Fruit fly (Drosophila melanogaster) whole organism, embryonic: Measurements from ENCODE around the gene CG2685.
A peak's percentile ranks its signal among the peaks of the same experiment; 100 is the strongest.

Experiments used
- Atf-2 ChIP-seq: fragments of 200-800 bp; sonication (Bioruptor generic); optimal IDR thresholded peaks from 2 replicates; lab custom pipeline; 2016; ENCODE audit warnings: missing biosample characterization, missing genetic modification characterization
- Awh ChIP-seq: fragments of 200-800 bp; sonication (Bioruptor generic); IDR thresholded peaks from 2 replicates; pipeline ENCODE4, ENCODE4 v1.3.6; 2022; ENCODE audit warnings: missing biosample characterization, missing genetic modification characterization
- CG10654 ChIP-seq: fragments of 200-800 bp; sonication (Bioruptor generic); optimal IDR thresholded peaks from 2 replicates; lab custom pipeline; 2016; ENCODE audit warnings: missing biosample characterization, missing genetic modification characterization
- CG11247 ChIP-seq: fragments of 200-800 bp; sonication (Bioruptor generic); IDR thresholded peaks from 2 replicates; pipeline ENCODE4 v1.3.6; 2022; ENCODE audit warnings: missing biosample characterization, missing genetic modification characterization
- CG12155 ChIP-seq: fragments of 200-800 bp; sonication (Bioruptor generic); optimal IDR thresholded peaks from 3 replicates; lab custom pipeline; 2016; ENCODE audit warnings: missing biosample characterization, missing genetic modification characterization
- CG12219 ChIP-seq: fragments of 200-800 bp; sonication (Bioruptor generic); optimal IDR thresholded peaks from 3 replicates; lab custom pipeline; 2018; ENCODE audit warnings: missing biosample characterization, mild to moderate bottlenecking, missing genetic modification characterization
- CG12659 ChIP-seq: fragments of 200-800 bp; sonication (Bioruptor generic); optimal IDR thresholded peaks from 3 replicates; lab custom pipeline; 2017; ENCODE audit warnings: mild to moderate bottlenecking, missing biosample characterization, missing genetic modification reagents, missing genetic modification characterization
- CG12942 ChIP-seq: fragments of 200-800 bp; sonication (Bioruptor generic); optimal IDR thresholded peaks from 3 replicates; lab custom pipeline; 2016; ENCODE audit warnings: missing biosample characterization, missing genetic modification characterization
- CG14710 ChIP-seq: fragments of 200-800 bp; sonication (Bioruptor generic); optimal IDR thresholded peaks from 3 replicates; lab custom pipeline; 2019; ENCODE audit warnings: missing biosample characterization, mild to moderate bottlenecking, missing genetic modification characterization, moderate library complexity
- CG15269 ChIP-seq: fragments of 200-800 bp; sonication (Bioruptor generic); optimal IDR thresholded peaks from 2 replicates; lab custom pipeline; 2018; ENCODE audit warnings: missing biosample characterization, mild to moderate bottlenecking, missing genetic modification characterization, moderate library complexity
- CG17912 ChIP-seq: fragments of 200-800 bp; sonication (Bioruptor generic); optimal IDR thresholded peaks from 2 replicates; lab custom pipeline; 2018; ENCODE audit warnings: missing biosample characterization, mild to moderate bottlenecking, missing genetic modification characterization
- CG1792 ChIP-seq: fragments of 200-800 bp; sonication (Bioruptor generic); optimal IDR thresholded peaks from 2 replicates; lab custom pipeline; 2016; ENCODE audit warnings: missing biosample characterization, missing genetic modification characterization
- CG31224 ChIP-seq: fragments of 200-800 bp; sonication (Bioruptor generic); IDR thresholded peaks from 2 replicates; pipeline ENCODE4 v1.3.6; 2022; ENCODE audit warnings: missing biosample characterization, missing genetic modification characterization
- CG31365 ChIP-seq: fragments of 200-800 bp; sonication (Bioruptor generic); optimal IDR thresholded peaks from 2 replicates; lab custom pipeline; 2018; ENCODE audit warnings: missing biosample characterization, mild to moderate bottlenecking, missing genetic modification characterization
- CG3281 ChIP-seq: fragments of 200-800 bp; sonication (Bioruptor generic); optimal IDR thresholded peaks from 3 replicates; lab custom pipeline; 2017; ENCODE audit warnings: missing biosample characterization, mild to moderate bottlenecking, missing genetic modification characterization
- CG6683 ChIP-seq: fragments of 200-800 bp; sonication (Bioruptor generic); optimal IDR thresholded peaks from 2 replicates; lab custom pipeline; 2017; ENCODE audit warnings: missing biosample characterization, mild to moderate bottlenecking, missing genetic modification characterization, missing genetic modification reagents
- CG6791 ChIP-seq: fragments of 200-800 bp; sonication (Bioruptor generic); IDR thresholded peaks from 3 replicates; pipeline ENCODE4 v1.3.6; 2022; ENCODE audit warnings: missing biosample characterization, missing genetic modification characterization; ENCODE audit not compliant: partially characterized antibody
- CG7556 ChIP-seq: fragments of 200-800 bp; sonication (Bioruptor generic); optimal IDR thresholded peaks from 2 replicates; lab custom pipeline; 2017; ENCODE audit warnings: missing biosample characterization, mild to moderate bottlenecking, missing genetic modification characterization
- CG8388 ChIP-seq: fragments of 200-800 bp; sonication (Bioruptor generic); optimal IDR thresholded peaks from 2 replicates; lab custom pipeline; 2019; ENCODE audit warnings: missing biosample characterization, mild to moderate bottlenecking, missing genetic modification characterization, moderate library complexity
- CrebB ChIP-seq: fragments of 200-800 bp; sonication (Bioruptor generic); optimal IDR thresholded peaks from 3 replicates; lab custom pipeline; 2018; ENCODE audit warnings: missing biosample characterization, mild to moderate bottlenecking, missing genetic modification characterization
- HLH54F ChIP-seq: fragments of 200-800 bp; sonication (Bioruptor generic); optimal IDR thresholded peaks from 3 replicates; lab custom pipeline; 2016; ENCODE audit warnings: missing biosample characterization, missing genetic modification characterization
- Lim3 ChIP-seq: fragments of 200-800 bp; sonication (Bioruptor generic); IDR thresholded peaks from 2 replicates; pipeline ENCODE4 v1.3.6; 2022; ENCODE audit warnings: missing biosample characterization, missing genetic modification characterization
- Lpt ChIP-seq: fragments of >200 bp; optimal IDR thresholded peaks from 2 replicates; lab custom pipeline; 2018; ENCODE audit warnings: missing biosample characterization, missing genetic modification characterization
- NFAT ChIP-seq: fragments of 200-800 bp; sonication (Bioruptor generic); IDR thresholded peaks from 2 replicates; pipeline ENCODE4 v1.3.6; 2022; ENCODE audit warnings: missing biosample characterization, missing genetic modification characterization
- Nf-YB ChIP-seq: fragments of 200-800 bp; sonication (Bioruptor generic); optimal IDR thresholded peaks from 3 replicates; lab custom pipeline; 2019; ENCODE audit warnings: missing biosample characterization, mild to moderate bottlenecking, missing genetic modification characterization, moderate library complexity
- Oli ChIP-seq: fragments of 200-800 bp; sonication (Bioruptor generic); optimal IDR thresholded peaks from 2 replicates; lab custom pipeline; 2018; ENCODE audit warnings: missing biosample characterization, mild to moderate bottlenecking, missing genetic modification characterization, moderate library complexity
- Optix ChIP-seq: fragments of 200-800 bp; sonication (Bioruptor generic); IDR thresholded peaks from 3 replicates; pipeline ENCODE4 v1.3.6; 2022; ENCODE audit warnings: missing biosample characterization, missing genetic modification characterization
- abd-A ChIP-seq: fragments of 200-800 bp; sonication (Bioruptor generic); optimal IDR thresholded peaks from 3 replicates; lab custom pipeline; 2019; ENCODE audit warnings: missing biosample characterization, mild to moderate bottlenecking, missing genetic modification characterization, moderate library complexity
- amos ChIP-seq: fragments of 200-800 bp; sonication (Bioruptor generic); IDR thresholded peaks from 2 replicates; pipeline ENCODE4 v1.3.6; 2022; ENCODE audit warnings: missing biosample characterization, missing genetic modification characterization; ENCODE audit not compliant: partially characterized antibody
- ap ChIP-seq: fragments of 200-800 bp; sonication (Bioruptor generic); IDR thresholded peaks from 2 replicates; pipeline ENCODE4 v1.3.6; 2022; ENCODE audit warnings: missing biosample characterization, missing genetic modification characterization
- cad ChIP-seq: fragments of >200 bp; optimal IDR thresholded peaks from 2 replicates; lab custom pipeline; 2017; ENCODE audit warnings: missing biosample characterization, missing genetic modification characterization
- caup ChIP-seq: fragments of 200-800 bp; sonication (Bioruptor generic); optimal IDR thresholded peaks from 3 replicates; lab custom pipeline; 2017; ENCODE audit warnings: missing biosample characterization, mild to moderate bottlenecking, missing genetic modification characterization, moderate library complexity; ENCODE audit not compliant: severe bottlenecking
- eyg ChIP-seq: fragments of 200-800 bp; sonication (Bioruptor generic); optimal IDR thresholded peaks from 3 replicates; lab custom pipeline; 2016; ENCODE audit warnings: missing biosample characterization, missing genetic modification characterization
- ftz-f1 ChIP-seq: fragments of 200-800 bp; sonication (Bioruptor generic); optimal IDR thresholded peaks from 2 replicates; lab custom pipeline; 2016; ENCODE audit warnings: missing biosample characterization, missing genetic modification characterization
- gcm ChIP-seq: fragments of 200-800 bp; sonication (Bioruptor generic); optimal IDR thresholded peaks from 2 replicates; lab custom pipeline; 2019; ENCODE audit warnings: missing biosample characterization, mild to moderate bottlenecking, missing genetic modification characterization, moderate library complexity
- grn ChIP-seq: fragments of 200-800 bp; sonication (Bioruptor generic); optimal IDR thresholded peaks from 3 replicates; lab custom pipeline; 2017; ENCODE audit warnings: missing biosample characterization, missing genetic modification characterization
- hkb ChIP-seq, 2 experiments: fragments of 200-800 bp in 1 of 2; fragments of >200 bp in 1 of 2; sonication (Bioruptor generic) in 1 of 2; IDR thresholded peaks in 1 of 2; optimal IDR thresholded peaks in 1 of 2; 2 replicates each; pipeline versions ENCODE4 v1.3.6 to Lab custom; 2017 to 2022; ENCODE audit warnings: missing biosample characterization in 1 of 2, missing genetic modification characterization in 1 of 2
- ind ChIP-seq: fragments of 200-800 bp; sonication (Bioruptor generic); optimal IDR thresholded peaks from 3 replicates; lab custom pipeline; 2016; ENCODE audit warnings: missing biosample characterization, missing genetic modification characterization
- klu ChIP-seq: fragments of 200-800 bp; sonication (Bioruptor generic); IDR thresholded peaks from 2 replicates; pipeline ENCODE4 v1.3.6; 2022; ENCODE audit warnings: missing biosample characterization, missing genetic modification characterization
- lov ChIP-seq, 2 experiments: fragments of 200-800 bp in 1 of 2; fragments of >200 bp in 1 of 2; sonication (Bioruptor generic) in 1 of 2; IDR thresholded peaks in 1 of 2; optimal IDR thresholded peaks in 1 of 2; 2 replicates in 1 of 2; 3 replicates in 1 of 2; pipeline versions ENCODE4 v1.3.6 to Lab custom; 2017 to 2022; ENCODE audit warnings: missing biosample characterization in 1 of 2, missing genetic modification characterization in 1 of 2
- luna ChIP-seq: fragments of 200-800 bp; sonication (Bioruptor generic); optimal IDR thresholded peaks from 2 replicates; lab custom pipeline; 2016; ENCODE audit warnings: missing biosample characterization, missing genetic modification characterization
- maf-S ChIP-seq: fragments of 200-800 bp; sonication (Bioruptor generic); optimal IDR thresholded peaks from 2 replicates; lab custom pipeline; 2016; ENCODE audit warnings: missing biosample characterization, missing genetic modification characterization
- oc ChIP-seq: fragments of 200-800 bp; sonication (Bioruptor generic); optimal IDR thresholded peaks from 2 replicates; lab custom pipeline; 2018; ENCODE audit warnings: missing biosample characterization, mild to moderate bottlenecking, missing genetic modification characterization, moderate library complexity
- pan ChIP-seq, 4 experiments: fragments of >200 bp in 3 of 4; fragments of 200-800 bp in 1 of 4; sonication (Bioruptor generic) in 1 of 4; optimal IDR thresholded peaks in 3 of 4; IDR thresholded peaks in 1 of 4; 2 replicates each; pipeline versions ENCODE4 v1.3.6 to Lab custom; 2017 to 2022; ENCODE audit warnings: missing biosample characterization in 2 of 4, missing genetic modification characterization in 2 of 4, mixed read lengths in 1 of 4
- pb ChIP-seq: fragments of 200-800 bp; sonication (Bioruptor generic); optimal IDR thresholded peaks from 3 replicates; lab custom pipeline; 2016; ENCODE audit warnings: missing biosample characterization, missing genetic modification characterization
- ro ChIP-seq: fragments of 200-800 bp; sonication (Bioruptor generic); IDR thresholded peaks from 2 replicates; pipeline ENCODE4 v1.3.6; 2022; ENCODE audit warnings: missing biosample characterization, missing genetic modification characterization
- sens ChIP-seq: fragments of 200-800 bp; sonication (Bioruptor generic); peaks from one replicate; lab custom pipeline; 2016; ENCODE audit warnings: missing biosample characterization, missing genetic modification characterization
- shn ChIP-seq: fragments of 200-800 bp; sonication (Bioruptor generic); optimal IDR thresholded peaks from 3 replicates; lab custom pipeline; 2016; ENCODE audit warnings: missing biosample characterization, missing genetic modification characterization
- ttk ChIP-seq: fragments of 200-800 bp; sonication (Bioruptor generic); IDR thresholded peaks from 2 replicates; pipeline ENCODE4 v2.1.2; 2022; ENCODE audit warnings: missing biosample characterization, missing genetic modification characterization

Gene CG2685

dm6 chrX:2743020-2743419, 29.3 kb upstream of the CG2685 start (continued):
- TF ChIP-seq CG12659 (GFP tag; lab: Kevin White, UChicago) (peak; percentile 86), sens (GFP tag; lab: Kevin White, UChicago) (peak; percentile 91), CG6791 (GFP tag; lab: Robert Waterston, UW) (0 out of 3 replicates have a peak, but pooled peaks have one; percentile 19), ftz-f1 (GFP tag; lab: Kevin White, UChicago) (no peak), Nf-YB (GFP tag; lab: Kevin White, UChicago) (peak; percentile 41), CG12942 (GFP tag; lab: Kevin White, UChicago) (peak; percentile 44), shn (GFP tag; lab: Kevin White, UChicago) (peak; percentile 57), CG17912 (GFP tag; lab: Kevin White, UChicago) (no peak), Atf-2 (GFP tag; lab: Kevin White, UChicago) (peak; percentile 56), lov (optimal IDR thresholded peaks at IDR 0.05; lab: Kevin White, UChicago) (no peak), lov (GFP tag; IDR thresholded peaks at IDR 0.05; lab: Robert Waterston, UW) (peak; percentile 79; the same call in 2 of the 3 replicates), CG6683 (GFP tag; lab: Kevin White, UChicago) (peak; percentile 56), hkb (optimal IDR thresholded peaks at IDR 0.05; lab: Kevin White, UChicago) (no peak), hkb (GFP tag; IDR thresholded peaks at IDR 0.05; lab: Robert Waterston, UW) (peak; percentile 88), oc (tag; lab: Kevin White, UChicago) (no peak), pan (optimal IDR thresholded peaks at IDR 0.05; lab: Kevin White, UChicago) (no peak), pan (GFP tag; optimal IDR thresholded peaks at IDR 0.05 in 1 of 2, IDR thresholded peaks at IDR 0.05 in 1 of 2) (peak in 1 of 2 experiments; percentile 93), Awh (peak; percentile 74), maf-S (GFP tag; lab: Kevin White, UChicago) (peak; percentile 78), CG10654 (GFP tag; lab: Kevin White, UChicago) (peak; percentile 59), Optix (GFP tag; lab: Robert Waterston, UW) (peak; percentile 85), CG12219 (GFP tag; lab: Kevin White, UChicago) (peak; percentile 65), CG7556 (GFP tag; lab: Kevin White, UChicago) (peak; percentile 59), ind (GFP tag; lab: Kevin White, UChicago) (peak; percentile 86), cad (GFP tag; lab: Kevin White, UChicago) (no peak), luna (peak; percentile 69), NFAT (GFP tag; lab: Robert Waterston, UW) (peak; percentile 86), pb (GFP tag; lab: Kevin White, UChicago) (peak; percentile 53), CG15269 (peak; percentile 90), ap (GFP tag; lab: Robert Waterston, UW) (peak; percentile 79), Lpt (GFP tag; lab: Kevin White, UChicago) (no peak), eyg (GFP tag; lab: Kevin White, UChicago) (peak; percentile 72), gcm (GFP tag; lab: Kevin White, UChicago) (peak; percentile 6), klu (GFP tag; lab: Robert Waterston, UW) (peak; percentile 77), abd-A (no peak), ttk (GFP tag; lab: Robert Waterston, UW) (peak; percentile 74), CG31224 (GFP tag; lab: Robert Waterston, UW) (peak; percentile 85), CG3281 (GFP tag; lab: Kevin White, UChicago) (peak; percentile 86), CG1792 (GFP tag; lab: Kevin White, UChicago) (peak; percentile 80), caup (GFP tag; lab: Kevin White, UChicago) (peak; percentile 83), HLH54F (peak; percentile 83), CG12155 (GFP tag; lab: Kevin White, UChicago) (peak; percentile 79), Lim3 (GFP tag; lab: Robert Waterston, UW) (peak; percentile 53; the same call in 1 of the 2 replicates), CG11247 (GFP tag; lab: Robert Waterston, UW) (peak; percentile 89), Oli (tag; lab: Kevin White, UChicago) (peak; percentile 79), ro (GFP tag; lab: Robert Waterston, UW) (no peak), CG14710 (no peak), CG8388 (GFP tag; lab: Kevin White, UChicago) (peak; percentile 16), amos (GFP tag; lab: Robert Waterston, UW) (no peak), CG31365 (no peak), grn (GFP tag; lab: Kevin White, UChicago) (peak; percentile 78), CrebB (tag; lab: Kevin White, UChicago) (peak; percentile 50)
